Fruit fly (Drosophila melanogaster): ENCODE measurements around the gene Galphaf.

Gene Galphaf

DNA sequence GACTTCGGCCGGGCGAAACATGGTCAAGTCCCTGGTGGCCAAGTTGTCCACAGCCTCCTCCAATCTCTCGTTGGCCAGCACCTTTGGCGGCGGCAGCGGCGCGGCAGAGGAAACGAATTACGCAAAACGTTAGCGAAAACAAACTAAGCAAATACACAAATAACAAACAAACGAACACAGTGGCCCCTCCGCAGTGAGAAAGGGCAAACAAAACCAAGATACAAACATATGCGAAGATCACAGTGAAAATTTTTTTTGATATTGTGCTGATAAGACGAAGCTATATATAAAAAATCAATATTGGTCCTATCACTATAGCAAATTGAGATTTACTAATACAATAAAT, 46.4 kb upstream of the Galphaf start (continued):
- TF ChIP-seq CG7556 (GFP tag; optimal IDR thresholded peaks at IDR 0.05), result no peak
- TF ChIP-seq YL-1 (GFP tag; optimal IDR thresholded peaks at IDR 0.05), result peak; percentile 12
- no peak for TF ChIP-seq pnt (GFP tag; optimal IDR thresholded peaks at IDR 0.05)
- no peak for TF ChIP-seq CG10654 (GFP tag; optimal IDR thresholded peaks at IDR 0.05)
- no peak; the same call in 2 of the 3 replicates for TF ChIP-seq zfh1 (GFP tag; IDR thresholded peaks at IDR 0.05)
- TF ChIP-seq CG31441 (GFP tag; IDR thresholded peaks at IDR 0.05), result no peak
- no peak for TF ChIP-seq lilli (GFP tag; optimal IDR thresholded peaks at IDR 0.05)
- no peak for TF ChIP-seq bcd (GFP tag; optimal IDR thresholded peaks at IDR 0.05)
- TF ChIP-seq ERR (GFP tag; optimal IDR thresholded peaks at IDR 0.05), result no peak
- peak; percentile 35 for TF ChIP-seq CHES-1-like (GFP tag; optimal IDR thresholded peaks at IDR 0.05)
- no peak for TF ChIP-seq mld (GFP tag; IDR thresholded peaks at IDR 0.05; ENCODE audit: partially characterized antibody)
- no peak for TF ChIP-seq inv (GFP tag; IDR thresholded peaks at IDR 0.05; ENCODE audit: partially characterized antibody)
- peak; percentile 11 for TF ChIP-seq fu2 (GFP tag; optimal IDR thresholded peaks at IDR 0.05)
- no peak for TF ChIP-seq CG17829 (tag; optimal IDR thresholded peaks at IDR 0.05)
- no peak for TF ChIP-seq Dfd (GFP tag; optimal IDR thresholded peaks at IDR 0.05)
- no peak for TF ChIP-seq scrt (GFP tag; optimal IDR thresholded peaks at IDR 0.05)
- TF ChIP-seq CG17802 (tag; optimal IDR thresholded peaks at IDR 0.05), result no peak
- no peak for TF ChIP-seq CG32772 (GFP tag; IDR thresholded peaks at IDR 0.05)
- no peak for TF ChIP-seq CG12744 (GFP tag; optimal IDR thresholded peaks at IDR 0.05)
- no peak for TF ChIP-seq CG32767 (GFP tag; IDR thresholded peaks at IDR 0.05)
- TF ChIP-seq Neu2 (GFP tag; optimal IDR thresholded peaks at IDR 0.05; ENCODE audit: borderline replicate concordance), result no peak
- TF ChIP-seq Oaz (GFP tag; IDR thresholded peaks at IDR 0.05), result no peak
- no peak for TF ChIP-seq CG33557 (GFP tag; optimal IDR thresholded peaks at IDR 0.05)
- TF ChIP-seq da (GFP tag; optimal IDR thresholded peaks at IDR 0.05), result no peak
- TF ChIP-seq stwl (tag; optimal IDR thresholded peaks at IDR 0.05), result no peak
- TF ChIP-seq CG16813 (GFP tag; IDR thresholded peaks at IDR 0.05; ENCODE audit: partially characterized antibody), result no peak
- TF ChIP-seq org-1 (GFP tag; optimal IDR thresholded peaks at IDR 0.05), result no peak
- no peak for TF ChIP-seq CTCF (GFP tag; optimal IDR thresholded peaks at IDR 0.05)
- peak in 1 of 2 experiments; percentile 12 for TF ChIP-seq dpn (GFP tag; optimal IDR thresholded peaks at IDR 0.05)
- no peak for TF ChIP-seq Tbp (GFP tag; optimal IDR thresholded peaks at IDR 0.05)
- peak; percentile 37 for TF ChIP-seq CG10543 (GFP tag; optimal IDR thresholded peaks at IDR 0.05)
- no peak for TF ChIP-seq lola (GFP tag; optimal IDR thresholded peaks at IDR 0.05)
- TF ChIP-seq Chrac-16 (GFP tag; optimal IDR thresholded peaks at IDR 0.05), result no peak
- peak; percentile 30 for TF ChIP-seq CG10209 (GFP tag; optimal IDR thresholded peaks at IDR 0.05)
- no peak for TF ChIP-seq CG13775 (GFP tag; optimal IDR thresholded peaks at IDR 0.05)
- TF ChIP-seq fd3F (GFP tag; optimal IDR thresholded peaks at IDR 0.05), result no peak
- TF ChIP-seq pros (GFP tag; optimal IDR thresholded peaks at IDR 0.05), result no peak
- TF ChIP-seq Atf6 (GFP tag; IDR thresholded peaks at IDR 0.05), result peak; percentile 53; the same call in 1 of the 2 replicates
- TF ChIP-seq hkb (optimal IDR thresholded peaks at IDR 0.05), result no peak
- no peak for TF ChIP-seq hkb (GFP tag; IDR thresholded peaks at IDR 0.05)
- TF ChIP-seq h (optimal IDR thresholded peaks at IDR 0.05), result no peak
- TF ChIP-seq CG2889 (GFP tag; IDR thresholded peaks at IDR 0.05), result no peak
- TF ChIP-seq Dip3 (GFP tag; optimal IDR thresholded peaks at IDR 0.05), result no peak
- no peak for TF ChIP-seq CG7357 (GFP tag; IDR thresholded peaks at IDR 0.05)
- TF ChIP-seq Nf-YA (GFP tag; IDR thresholded peaks at IDR 0.05), result no peak
- peak; percentile 34 for TF ChIP-seq CG15011 (GFP tag; optimal IDR thresholded peaks at IDR 0.05)
- no peak for TF ChIP-seq chn (GFP tag; optimal IDR thresholded peaks at IDR 0.05)
- TF ChIP-seq CG30403 (GFP tag; optimal IDR thresholded peaks at IDR 0.05), result no peak
- no peak for TF ChIP-seq hbn (GFP tag; IDR thresholded peaks at IDR 0.05; ENCODE audit: partially characterized antibody)
- TF ChIP-seq her (GFP tag; optimal IDR thresholded peaks at IDR 0.05), result no peak
- TF ChIP-seq Antp (GFP tag; optimal IDR thresholded peaks at IDR 0.05), result no peak
- TF ChIP-seq CG12391 (tag; optimal IDR thresholded peaks at IDR 0.05), result peak; percentile 8
- TF ChIP-seq CG13424 (tag; optimal IDR thresholded peaks at IDR 0.05), result peak; percentile 7

All from whole organism, embryonic.